Fruit fly (Drosophila melanogaster): Measurements from ENCODE around the gene Mnat9.

Gene Mnat9

dm6 chr3R:31588374-31588773, 27.6 kb downstream of the Mnat9 start, which contains the start of gene CG1635 (continued):
- TF ChIP-seq CG4820 (GFP tag; optimal IDR thresholded peaks at IDR 0.05) (peak; percentile 98), CG17361 (GFP tag; IDR thresholded peaks at IDR 0.05) (peak; percentile 100), tin (GFP tag; optimal IDR thresholded peaks at IDR 0.05) (peak; percentile 99), Hr51 (GFP tag; optimal IDR thresholded peaks at IDR 0.05) (peak; percentile 98 to 100), CG8765 (GFP tag; IDR thresholded peaks at IDR 0.05) (peak; percentile 98), BtbVII (GFP tag; optimal IDR thresholded peaks at IDR 0.05) (peak; percentile 100), sens-2 (GFP tag; IDR thresholded peaks at IDR 0.05) (peak; percentile 99), Fer3 (tag; optimal IDR thresholded peaks at IDR 0.05) (peak; percentile 100), lov (optimal IDR thresholded peaks at IDR 0.05) (no peak), lov (GFP tag; IDR thresholded peaks at IDR 0.05) (peak; percentile 98), C15 (GFP tag; IDR thresholded peaks at IDR 0.05) (peak; percentile 99), CG2129 (GFP tag; IDR thresholded peaks at IDR 0.05; ENCODE audit: partially characterized antibody) (no peak), CG4404 (GFP tag; IDR thresholded peaks at IDR 0.05) (peak; percentile 97), sqz (GFP tag; optimal IDR thresholded peaks at IDR 0.05) (peak; percentile 99), HmgD (GFP tag; optimal IDR thresholded peaks at IDR 0.05) (peak; percentile 92), CG12155 (GFP tag; optimal IDR thresholded peaks at IDR 0.05) (peak; percentile 98), CG17186 (GFP tag; optimal IDR thresholded peaks at IDR 0.05) (peak; percentile 94), CG13894 (tag; optimal IDR thresholded peaks at IDR 0.05) (peak; percentile 99), CG7987 (GFP tag; optimal IDR thresholded peaks at IDR 0.05) (peak; percentile 98), CG6654 (GFP tag; optimal IDR thresholded peaks at IDR 0.05) (peak; percentile 93), phol (tag; optimal IDR thresholded peaks at IDR 0.05) (peak; percentile 99), Six4 (GFP tag; optimal IDR thresholded peaks at IDR 0.05) (peak; percentile 98), CG30431 (GFP tag; optimal IDR thresholded peaks at IDR 0.05) (peak; percentile 97), disco-r (GFP tag; optimal IDR thresholded peaks at IDR 0.05) (peak; percentile 96), CG8089 (GFP tag; optimal IDR thresholded peaks at IDR 0.05) (peak; percentile 97), amos (GFP tag; IDR thresholded peaks at IDR 0.05; ENCODE audit: partially characterized antibody) (peak; percentile 58; the same call in 1 of the 2 replicates), Side (GFP tag; optimal IDR thresholded peaks at IDR 0.05) (peak; percentile 98), chm (GFP tag; IDR thresholded peaks at IDR 0.05) (peak; percentile 99), fu2 (GFP tag; optimal IDR thresholded peaks at IDR 0.05) (peak; percentile 98), NC2α (GFP tag; optimal IDR thresholded peaks at IDR 0.05) (peak; percentile 97), Abd-B (GFP tag; optimal IDR thresholded peaks at IDR 0.05) (peak; percentile 88), CG4730 (GFP tag; IDR thresholded peaks at IDR 0.05) (peak; percentile 99), CG14014 (GFP tag; IDR thresholded peaks at IDR 0.05) (peak; percentile 100), ftz-f1 (GFP tag; optimal IDR thresholded peaks at IDR 0.05) (peak; percentile 90), CG3838 (GFP tag; optimal IDR thresholded peaks at IDR 0.05) (peak; percentile 98), Tbp (GFP tag; optimal IDR thresholded peaks at IDR 0.05) (no peak), CG16815 (GFP tag; optimal IDR thresholded peaks at IDR 0.05) (peak; percentile 98), fd102C (GFP tag; optimal IDR thresholded peaks at IDR 0.05) (peak; percentile 95), pnt (GFP tag; optimal IDR thresholded peaks at IDR 0.05) (peak; percentile 87), emc (GFP tag; optimal IDR thresholded peaks at IDR 0.05) (peak; percentile 96), al (GFP tag; IDR thresholded peaks at IDR 0.05) (peak; percentile 99), CG17385 (GFP tag; optimal IDR thresholded peaks at IDR 0.05) (peak; percentile 100), dmrt99B (tag; optimal IDR thresholded peaks at IDR 0.05) (peak; percentile 100), CG12942 (GFP tag; optimal IDR thresholded peaks at IDR 0.05) (peak; percentile 98), nom (GFP tag; optimal IDR thresholded peaks at IDR 0.05) (peak; percentile 94), CG13123 (GFP tag; optimal IDR thresholded peaks at IDR 0.05) (peak; percentile 97), p53 (GFP tag; optimal IDR thresholded peaks at IDR 0.05) (peak; percentile 72), Aef1 (GFP tag; IDR thresholded peaks at IDR 0.05) (peak; percentile 99), CG14860 (GFP tag; IDR thresholded peaks at IDR 0.05; ENCODE audit: partially characterized antibody) (peak; percentile 58; the same call in 2 of the 3 replicates), Doc3 (GFP tag; IDR thresholded peaks at IDR 0.05; ENCODE audit: partially characterized antibody) (peak; percentile 44; the same call in 1 of the 3 replicates), CG14965 (GFP tag; optimal IDR thresholded peaks at IDR 0.05; ENCODE audit: borderline replicate concordance) (peak; percentile 82)

Measured in whole organism, embryonic.